Worm (Caenorhabditis elegans) whole organism, L4 larva: Measurements from ENCODE around the gene F53G2.13.

Source experiments
- D1046.2 ChIP-seq: fragments of 200-800 bp; sonication (Bioruptor generic); IDR thresholded peaks from 2 replicates; pipeline ENCODE4 v1.3.6; 2022; ENCODE audit warnings: missing genetic modification characterization, missing compliant biosample characterization
- F10B5.3 ChIP-seq: sonication (generic microtip); optimal IDR thresholded peaks from 2 replicates; lab custom pipeline; 2016; ENCODE audit warnings: mild to moderate bottlenecking, missing genetic modification characterization, missing compliant biosample characterization
- F26F4.8 ChIP-seq: fragments of 200-800 bp; sonication (Bioruptor generic); conservative IDR thresholded peaks from 2 replicates; pipeline ENCODE4 v1.3.6; 2022; ENCODE audit warnings: missing genetic modification characterization, missing compliant biosample characterization
- F49E8.2 ChIP-seq: sonication (generic microtip); optimal IDR thresholded peaks from 2 replicates; lab custom pipeline; 2016; ENCODE audit warnings: missing compliant biosample characterization, mild to moderate bottlenecking, missing genetic modification characterization, borderline replicate concordance
- R02D3.7 ChIP-seq: fragments of 150-350 bp; sonication (generic microtip); optimal IDR thresholded peaks from 3 replicates; lab custom pipeline; 2014; ENCODE audit warnings: missing biosample characterization, missing genetic modification characterization
- T20F7.1 ChIP-seq: fragments of 200-800 bp; sonication (Bioruptor generic); optimal IDR thresholded peaks from 2 replicates; lab custom pipeline; 2018; ENCODE audit warnings: mild to moderate bottlenecking, missing genetic modification characterization, missing compliant biosample characterization
- Y105C5A.15 ChIP-seq: fragments of 200-800 bp; sonication (Bioruptor generic); IDR thresholded peaks from 2 replicates; pipeline ENCODE4 v1.3.6; 2022; ENCODE audit warnings: missing genetic modification characterization, missing compliant biosample characterization
- Y48G9A.11 ChIP-seq: fragments of 200-800 bp; sonication (Bioruptor generic); IDR thresholded peaks from 2 replicates; pipeline ENCODE4 v1.3.6; 2022; ENCODE audit warnings: missing genetic modification reagents, missing genetic modification characterization, missing compliant biosample characterization
- ZK337.2 ChIP-seq: fragments of 200-800 bp; sonication (Bioruptor generic); IDR thresholded peaks from 2 replicates; pipeline ENCODE4 v1.3.6; 2022; ENCODE audit warnings: missing genetic modification reagents, missing genetic modification characterization, missing compliant biosample characterization
- aha-1 ChIP-seq: fragments of 150-350 bp; peaks from one replicate; lab custom pipeline; 2014; ENCODE audit warnings: missing biosample characterization, missing genetic modification characterization
- aly-2 ChIP-seq: sonication (generic microtip); optimal IDR thresholded peaks from 2 replicates; lab custom pipeline; 2018; ENCODE audit warnings: missing biosample characterization, missing genetic modification characterization
- ama-1 ChIP-seq: fragments of 150-350 bp; optimal IDR thresholded peaks from 2 replicates; lab custom pipeline; 2014; ENCODE audit warnings: inconsistent platforms, mixed read lengths
- ceh-20 ChIP-seq: fragments of 200-800 bp; sonication (Bioruptor generic); IDR thresholded peaks from 2 replicates; pipeline ENCODE4 v1.3.6; 2022; ENCODE audit warnings: missing genetic modification reagents, missing genetic modification characterization, missing compliant biosample characterization
- daf-8 ChIP-seq: fragments of 200-800 bp; sonication (Bioruptor generic); IDR thresholded peaks from 2 replicates; pipeline ENCODE4 v1.3.6; 2022; ENCODE audit warnings: missing genetic modification characterization, missing compliant biosample characterization
- dmd-6 ChIP-seq: fragments of 200-800 bp; sonication (Bioruptor generic); IDR thresholded peaks from 2 replicates; pipeline ENCODE4 v1.3.6; 2022; ENCODE audit warnings: missing genetic modification reagents, missing genetic modification characterization, missing compliant biosample characterization
- dpl-1 ChIP-seq: fragments of 150-350 bp; optimal IDR thresholded peaks from 2 replicates; lab custom pipeline; 2014; ENCODE audit warnings: missing biosample characterization, missing genetic modification reagents, missing genetic modification characterization
- dve-1 ChIP-seq: sonication (generic microtip); optimal IDR thresholded peaks from 2 replicates; lab custom pipeline; 2017; ENCODE audit warnings: antibody characterized with exemption, mild to moderate bottlenecking, missing genetic modification characterization, missing compliant biosample characterization; ENCODE audit not compliant: insufficient read depth
- fkh-10 ChIP-seq: fragments of 150-350 bp; optimal IDR thresholded peaks from 2 replicates; lab custom pipeline; 2014; ENCODE audit warnings: missing biosample characterization, missing genetic modification reagents, missing genetic modification characterization
- lim-7 ChIP-seq: fragments of 200-800 bp; sonication (Bioruptor generic); IDR thresholded peaks from 2 replicates; pipeline ENCODE4 v1.3.6; 2022; ENCODE audit warnings: missing genetic modification characterization, missing compliant biosample characterization
- lin-13 ChIP-seq: fragments of 150-350 bp; optimal IDR thresholded peaks from 2 replicates; lab custom pipeline; 2014; ENCODE audit warnings: missing biosample characterization, missing genetic modification reagents, missing genetic modification characterization
- lin-38 ChIP-seq: fragments of 200-800 bp; sonication (Bioruptor generic); IDR thresholded peaks from 2 replicates; pipeline ENCODE4 v1.3.6; 2022; ENCODE audit warnings: missing genetic modification reagents, missing genetic modification characterization, missing compliant biosample characterization
- lin-39 ChIP-seq: fragments of 150-350 bp; optimal IDR thresholded peaks from 2 replicates; lab custom pipeline; 2014; ENCODE audit warnings: missing biosample characterization, missing genetic modification reagents, missing genetic modification characterization
- mdl-1 ChIP-seq, 2 experiments: fragments of 150-350 bp in 1 of 2; sonication (generic microtip) in 1 of 2; optimal IDR thresholded peaks; 2 replicates each; lab custom pipeline; 2014 to 2017; ENCODE audit warnings: missing biosample characterization in 2 of 2, missing genetic modification characterization in 2 of 2
- mdt-29 ChIP-seq: fragments of 200-800 bp; sonication (Bioruptor generic); IDR thresholded peaks from 2 replicates; pipeline ENCODE4 v1.3.6; 2022; ENCODE audit warnings: missing genetic modification reagents, missing genetic modification characterization, missing compliant biosample characterization
- mxl-2 ChIP-seq: fragments of 200-800 bp; sonication (Bioruptor generic); conservative IDR thresholded peaks from 2 replicates; pipeline ENCODE4 v1.3.6; 2022; ENCODE audit warnings: missing genetic modification reagents, missing genetic modification characterization, missing compliant biosample characterization
- nhr-10 ChIP-seq: fragments of 150-350 bp; optimal IDR thresholded peaks from 2 replicates; lab custom pipeline; 2014; ENCODE audit warnings: missing biosample characterization, missing genetic modification characterization
- nhr-102 ChIP-seq: sonication (generic microtip); optimal IDR thresholded peaks from 2 replicates; lab custom pipeline; 2016; ENCODE audit warnings: mild to moderate bottlenecking, missing genetic modification characterization, moderate library complexity, missing compliant biosample characterization
- nhr-42 ChIP-seq: fragments of 200-800 bp; sonication (Bioruptor generic); IDR thresholded peaks from 2 replicates; pipeline ENCODE4 v1.3.6; 2022; ENCODE audit warnings: missing genetic modification characterization, missing compliant biosample characterization
- nhr-76 ChIP-seq: fragments of 150-350 bp; optimal IDR thresholded peaks from 2 replicates; lab custom pipeline; 2014; ENCODE audit warnings: missing biosample characterization, missing genetic modification characterization
- php-3 ChIP-seq: fragments of 200-800 bp; sonication (Bioruptor generic); IDR thresholded peaks from 2 replicates; pipeline ENCODE4 v1.3.6; 2022; ENCODE audit warnings: missing genetic modification reagents, missing genetic modification characterization, missing compliant biosample characterization
- rbr-2 ChIP-seq: sonication (generic microtip); optimal IDR thresholded peaks from 2 replicates; lab custom pipeline; 2016; ENCODE audit warnings: missing genotype, missing genetic modification characterization, missing compliant biosample characterization
- set-16 ChIP-seq: fragments of 200-800 bp; sonication (Bioruptor generic); IDR thresholded peaks from 2 replicates; pipeline ENCODE4 v1.3.6; 2022; ENCODE audit warnings: missing genetic modification reagents, missing genetic modification characterization, missing compliant biosample characterization
- unc-130 ChIP-seq: sonication (generic microtip); optimal IDR thresholded peaks from 2 replicates; lab custom pipeline; 2016; ENCODE audit warnings: missing genetic modification reagents, missing genetic modification characterization, missing compliant biosample characterization
- unc-39 ChIP-seq: sonication (generic microtip); optimal IDR thresholded peaks from 2 replicates; lab custom pipeline; 2017; ENCODE audit warnings: missing biosample characterization, missing genetic modification characterization
- vab-7 ChIP-seq: fragments of 200-800 bp; sonication (Bioruptor generic); IDR thresholded peaks from 2 replicates; pipeline ENCODE4 v1.3.6; 2022; ENCODE audit warnings: missing genetic modification reagents, missing genetic modification characterization, missing compliant biosample characterization
- zag-1 ChIP-seq: fragments of 150-350 bp; optimal IDR thresholded peaks from 2 replicates; lab custom pipeline; 2014; ENCODE audit warnings: missing biosample characterization, missing genetic modification characterization
- zfp-2 ChIP-seq: sonication (generic microtip); optimal IDR thresholded peaks from 2 replicates; lab custom pipeline; 2016; ENCODE audit warnings: mild to moderate bottlenecking, missing genetic modification characterization, missing compliant biosample characterization
- zip-11 ChIP-seq: fragments of 200-800 bp; sonication (Bioruptor generic); IDR thresholded peaks from 2 replicates; pipeline ENCODE4 v1.3.6; 2022; ENCODE audit warnings: missing genetic modification characterization, missing compliant biosample characterization

Gene F53G2.13

DNA sequence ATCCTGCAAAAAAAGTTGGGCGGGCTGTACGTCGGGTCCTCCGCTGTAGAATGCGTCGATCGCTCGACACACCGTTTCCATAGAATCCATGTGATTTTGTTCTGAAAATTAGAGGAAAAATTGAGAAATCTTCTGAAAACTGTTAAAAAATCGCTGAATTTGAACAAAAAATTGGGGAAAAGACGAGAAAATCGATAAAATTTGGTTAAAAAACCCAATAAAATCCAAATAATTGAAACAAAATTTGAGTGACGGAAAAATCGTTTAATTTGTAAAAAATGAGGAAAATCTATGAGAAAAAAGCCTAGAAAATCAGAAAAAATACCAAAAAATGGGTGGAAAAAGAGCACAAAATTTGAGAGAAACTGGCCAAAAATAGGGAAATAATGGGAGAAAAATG is 10.3 kb upstream of the F53G2.13 start, which contains the start of gene tsr-1:
Gene tsr-1 (minus strand): TSS at position 101 of the 400 bp plus-strand sequence.
- TF ChIP-seq aha-1 (tag; lab: Kevin White, UChicago): peak; percentile 2
- no peak for TF ChIP-seq dmd-6

DNA sequence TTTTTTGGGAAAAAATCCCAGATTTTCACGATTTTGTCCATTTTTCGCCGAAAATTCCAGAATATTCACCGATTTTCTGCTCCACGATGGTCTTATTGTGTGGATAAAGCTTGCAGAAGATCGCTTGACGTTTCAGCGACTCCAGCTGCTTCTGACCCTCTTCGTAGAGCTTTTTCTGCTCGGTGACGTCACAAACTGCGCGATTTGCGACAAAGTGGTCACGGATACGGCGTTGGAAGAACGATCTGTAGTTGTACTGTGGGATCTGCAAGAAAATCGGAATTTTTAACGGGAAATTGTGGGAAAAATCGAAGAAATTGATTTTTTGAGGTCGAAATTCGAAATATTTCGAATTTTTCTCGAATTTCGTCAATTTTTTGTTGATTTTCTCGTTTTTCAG is 5.1 kb upstream of the F53G2.13 start, which contains the start of gene mnat-1:
Gene mnat-1 (minus strand): TSS at position 101 of the 400 bp plus-strand sequence.
- TF ChIP-seq R02D3.7 (tag; lab: Kevin White, UChicago) (no peak), T20F7.1 (no peak), Y48G9A.11 (no peak), lin-39 (tag; lab: Kevin White, UChicago) (no peak), Y105C5A.15 (GFP tag; lab: Robert Waterston, UW) (no peak), F26F4.8 (GFP tag; lab: Robert Waterston, UW) (no peak), unc-39 (tag; lab: Kevin White, UChicago) (no peak), dve-1 (no peak), daf-8 (GFP tag; lab: Robert Waterston, UW) (no peak), zip-11 (GFP tag; lab: Robert Waterston, UW) (no peak), F10B5.3 (tag; lab: Kevin White, UChicago) (no peak), zag-1 (tag; lab: Kevin White, UChicago) (no peak), nhr-76 (tag; lab: Kevin White, UChicago) (no peak), zfp-2 (no peak), mxl-2 (GFP tag; lab: Robert Waterston, UW) (no peak), mdt-29 (GFP tag; lab: Robert Waterston, UW) (no peak), php-3 (no peak), mdl-1 (tag; optimal IDR thresholded peaks at IDR 0.05; lab: Kevin White, UChicago) (no peak), lim-7 (GFP tag; lab: Robert Waterston, UW) (no peak), lin-13 (no peak)

DNA sequence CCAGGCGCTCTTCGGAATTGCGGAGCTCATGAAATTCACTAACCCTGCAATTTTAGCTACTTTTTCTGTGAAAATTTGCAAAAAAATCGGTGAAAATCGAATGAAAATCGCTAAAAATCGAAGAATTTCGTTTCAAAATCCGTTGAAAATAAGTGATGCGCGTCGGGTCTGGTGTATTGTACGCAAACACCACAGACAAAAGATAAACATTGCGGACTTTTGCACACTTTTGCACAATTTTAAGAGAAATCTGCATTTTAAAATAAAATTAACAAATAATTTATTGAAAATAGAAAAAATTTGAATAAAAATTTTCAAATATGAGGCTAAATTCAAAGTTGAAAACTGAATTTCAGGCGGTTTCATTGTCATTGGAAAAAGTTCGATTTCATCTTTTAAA is 4.6 kb upstream of the F53G2.13 start, which contains the start of gene F53G2.12:
Gene F53G2.12 (minus strand): TSS at position 44 of the 400 bp plus-strand sequence.
- peak; percentile 45 for TF ChIP-seq lin-38 (GFP tag; lab: Robert Waterston, UW)
- no peak for TF ChIP-seq ZK337.2 (GFP tag; lab: Robert Waterston, UW)
- peak; percentile 10 for TF ChIP-seq unc-130 (GFP tag; lab: Kevin White, UChicago)
- TF ChIP-seq nhr-42: no peak
- no peak for TF ChIP-seq ama-1 (lab: Kevin White, UChicago)
- TF ChIP-seq dpl-1 (GFP tag; lab: Kevin White, UChicago): peak; percentile 30
- TF ChIP-seq nhr-76 (tag; lab: Kevin White, UChicago): no peak
- no peak for TF ChIP-seq nhr-10
- TF ChIP-seq aly-2 (tag; lab: Kevin White, UChicago): no peak
- no peak for TF ChIP-seq T20F7.1
- TF ChIP-seq nhr-102 (tag; lab: Kevin White, UChicago): no peak

DNA sequence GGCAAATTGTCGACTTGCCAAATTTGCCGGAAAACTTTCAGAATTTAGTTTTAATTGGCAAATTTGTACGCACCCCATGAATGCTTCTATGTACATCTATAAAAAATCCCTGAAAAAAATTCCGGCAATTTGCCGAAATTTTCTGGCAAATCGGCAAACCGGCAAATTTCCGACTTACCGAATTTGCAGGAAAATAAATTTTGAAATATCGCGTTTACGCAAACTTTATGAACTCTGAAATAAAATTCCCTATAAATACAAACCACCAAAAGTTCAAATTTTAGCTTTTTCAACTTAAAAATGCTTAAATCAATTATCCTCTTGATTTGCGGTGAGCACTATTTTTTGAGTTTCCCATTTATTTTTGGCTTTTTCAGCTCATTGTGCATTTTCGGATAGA is 3.5 kb upstream of the F53G2.13 start, which contains the start of gene F53G2.3:
Gene F53G2.3 (plus strand): TSS at position 301 of the 400 bp plus-strand sequence.
- TF ChIP-seq F26F4.8 (GFP tag; lab: Robert Waterston, UW) (no peak), rbr-2 (tag; lab: Kevin White, UChicago) (no peak), set-16 (GFP tag; lab: Robert Waterston, UW) (no peak), R02D3.7 (tag; lab: Kevin White, UChicago) (no peak), lin-38 (GFP tag; lab: Robert Waterston, UW) (no peak), lin-39 (tag; lab: Kevin White, UChicago) (no peak), vab-7 (GFP tag; lab: Robert Waterston, UW) (no peak), fkh-10 (no peak), ceh-20 (no peak), F49E8.2 (no peak), D1046.2 (GFP tag; lab: Robert Waterston, UW) (no peak), nhr-42 (no peak), unc-39 (tag; lab: Kevin White, UChicago) (no peak)
- TF ChIP-seq, all 104 proteins: peak for 0
